Fruit fly (Drosophila melanogaster) whole organism, embryonic: Measurements from ENCODE around the gene yellow-e2.

Source experiments
- Atf3 ChIP-seq: fragments of 200-800 bp; sonication (Bioruptor generic); optimal IDR thresholded peaks from 3 replicates; lab custom pipeline; 2016; ENCODE audit warnings: missing biosample characterization, missing genetic modification characterization
- CG10959 ChIP-seq: fragments of 200-800 bp; sonication (Bioruptor generic); IDR thresholded peaks from 2 replicates; pipeline ENCODE4 v1.3.6; 2022; ENCODE audit warnings: missing biosample characterization, missing genetic modification characterization
- CG12155 ChIP-seq: fragments of 200-800 bp; sonication (Bioruptor generic); optimal IDR thresholded peaks from 3 replicates; lab custom pipeline; 2016; ENCODE audit warnings: missing biosample characterization, missing genetic modification characterization
- CG12299 ChIP-seq: fragments of 200-800 bp; sonication (Bioruptor generic); optimal IDR thresholded peaks from 2 replicates; lab custom pipeline; 2018; ENCODE audit warnings: missing biosample characterization, mild to moderate bottlenecking, missing genetic modification characterization
- CG12391 ChIP-seq: fragments of 200-800 bp; sonication (Bioruptor generic); optimal IDR thresholded peaks from 3 replicates; lab custom pipeline; 2018; ENCODE audit warnings: missing biosample characterization, mild to moderate bottlenecking, missing genetic modification characterization, moderate library complexity
- CG12659 ChIP-seq: fragments of 200-800 bp; sonication (Bioruptor generic); optimal IDR thresholded peaks from 3 replicates; lab custom pipeline; 2017; ENCODE audit warnings: mild to moderate bottlenecking, missing biosample characterization, missing genetic modification reagents, missing genetic modification characterization
- CG13424 ChIP-seq: fragments of 200-800 bp; sonication (Bioruptor generic); optimal IDR thresholded peaks from 2 replicates; lab custom pipeline; 2019; ENCODE audit warnings: missing biosample characterization, mild to moderate bottlenecking, missing genetic modification characterization, moderate library complexity
- CG14014 ChIP-seq: fragments of 200-800 bp; sonication (Bioruptor generic); IDR thresholded peaks from 2 replicates; pipeline ENCODE4 v1.3.6; 2022; ENCODE audit warnings: missing biosample characterization, missing genetic modification characterization
- CG14710 ChIP-seq: fragments of 200-800 bp; sonication (Bioruptor generic); optimal IDR thresholded peaks from 3 replicates; lab custom pipeline; 2019; ENCODE audit warnings: missing biosample characterization, mild to moderate bottlenecking, missing genetic modification characterization, moderate library complexity
- CG15269 ChIP-seq: fragments of 200-800 bp; sonication (Bioruptor generic); optimal IDR thresholded peaks from 2 replicates; lab custom pipeline; 2018; ENCODE audit warnings: missing biosample characterization, mild to moderate bottlenecking, missing genetic modification characterization, moderate library complexity
- CG1602 ChIP-seq: fragments of 200-800 bp; sonication (Bioruptor generic); optimal IDR thresholded peaks from 3 replicates; lab custom pipeline; 2016; ENCODE audit warnings: missing biosample characterization, missing genetic modification characterization
- CG16863 ChIP-seq: fragments of 200-800 bp; sonication (Bioruptor generic); optimal IDR thresholded peaks from 3 replicates; lab custom pipeline; 2016; ENCODE audit warnings: missing biosample characterization, missing genetic modification characterization
- CG17359 ChIP-seq: fragments of 200-800 bp; sonication (Bioruptor generic); optimal IDR thresholded peaks from 3 replicates; lab custom pipeline; 2018; ENCODE audit warnings: missing biosample characterization, mild to moderate bottlenecking, missing genetic modification characterization, moderate library complexity
- CG17385 ChIP-seq: fragments of 200-800 bp; sonication (Bioruptor generic); optimal IDR thresholded peaks from 3 replicates; lab custom pipeline; 2018; ENCODE audit warnings: missing biosample characterization, mild to moderate bottlenecking, missing genetic modification characterization
- CG18262 ChIP-seq: fragments of 200-800 bp; optimal IDR thresholded peaks from 3 replicates; lab custom pipeline; 2019; ENCODE audit warnings: missing biosample characterization, mild to moderate bottlenecking, missing genetic modification characterization, moderate library complexity
- CG1832 ChIP-seq: fragments of 200-800 bp; sonication (Bioruptor generic); optimal IDR thresholded peaks from 2 replicates; lab custom pipeline; 2017; ENCODE audit warnings: missing biosample characterization, mild to moderate bottlenecking, missing genetic modification characterization, inconsistent platforms
- CG18476 ChIP-seq: fragments of 200-800 bp; sonication (Bioruptor generic); optimal IDR thresholded peaks from 2 replicates; lab custom pipeline; 2016; ENCODE audit warnings: missing biosample characterization, mild to moderate bottlenecking, missing genetic modification characterization
- CG2116 ChIP-seq: fragments of 200-800 bp; sonication (Bioruptor generic); optimal IDR thresholded peaks from 3 replicates; lab custom pipeline; 2018; ENCODE audit warnings: missing biosample characterization, mild to moderate bottlenecking, missing genetic modification characterization
- CG30020 ChIP-seq: fragments of 200-800 bp; optimal IDR thresholded peaks from 2 replicates; lab custom pipeline; 2019; ENCODE audit warnings: missing biosample characterization, mild to moderate bottlenecking, missing genetic modification characterization, moderate library complexity
- CG31365 ChIP-seq: fragments of 200-800 bp; sonication (Bioruptor generic); optimal IDR thresholded peaks from 2 replicates; lab custom pipeline; 2018; ENCODE audit warnings: missing biosample characterization, mild to moderate bottlenecking, missing genetic modification characterization
- CG34422 ChIP-seq: fragments of 200-800 bp; sonication (Bioruptor generic); IDR thresholded peaks from 3 replicates; pipeline ENCODE4 v1.3.6; 2022; ENCODE audit warnings: missing biosample characterization, missing genetic modification characterization
- CG4424 ChIP-seq: fragments of 200-800 bp; sonication (Bioruptor generic); optimal IDR thresholded peaks from 3 replicates; lab custom pipeline; 2016; ENCODE audit warnings: missing biosample characterization, missing genetic modification characterization
- CG7745 ChIP-seq: fragments of 200-800 bp; sonication (Bioruptor generic); optimal IDR thresholded peaks from 2 replicates; lab custom pipeline; 2018; ENCODE audit warnings: missing biosample characterization, mild to moderate bottlenecking, missing genetic modification characterization, moderate library complexity
- CG8089 ChIP-seq: fragments of 200-800 bp; sonication (Bioruptor generic); optimal IDR thresholded peaks from 3 replicates; lab custom pipeline; 2016; ENCODE audit warnings: missing biosample characterization, missing genetic modification characterization
- CG8290 ChIP-seq, 3 experiments: fragments of 200-800 bp; sonication (Bioruptor generic); optimal IDR thresholded peaks; 2 replicates each; lab custom pipeline; 2016 to 2019; ENCODE audit warnings: missing biosample characterization in 3 of 3, missing genetic modification characterization in 3 of 3, mild to moderate bottlenecking in 2 of 3, moderate library complexity in 1 of 3
- CG8359 ChIP-seq: fragments of 200-800 bp; sonication (Bioruptor generic); optimal IDR thresholded peaks from 2 replicates; lab custom pipeline; 2017; ENCODE audit warnings: missing biosample characterization, mild to moderate bottlenecking, missing genetic modification characterization, borderline replicate concordance
- CG8924 ChIP-seq: fragments of 200-800 bp; optimal IDR thresholded peaks from 3 replicates; lab custom pipeline; 2019; ENCODE audit warnings: missing biosample characterization, mild to moderate bottlenecking, missing genetic modification characterization, moderate library complexity
- Camta ChIP-seq: fragments of 200-800 bp; sonication (Bioruptor generic); optimal IDR thresholded peaks from 2 replicates; lab custom pipeline; 2016; ENCODE audit warnings: missing biosample characterization, missing genetic modification characterization
- Chrac-16 ChIP-seq: fragments of 200-800 bp; sonication (Bioruptor generic); optimal IDR thresholded peaks from 3 replicates; lab custom pipeline; 2016; ENCODE audit warnings: missing biosample characterization, missing genetic modification characterization
- Gug ChIP-seq: fragments of 200-800 bp; sonication (Bioruptor generic); IDR thresholded peaks from 4 replicates; pipeline ENCODE4 v1.3.6; 2022; ENCODE audit warnings: missing biosample characterization, missing genetic modification characterization
- Hr3 ChIP-seq: fragments of 200-800 bp; sonication (Bioruptor generic); optimal IDR thresholded peaks from 3 replicates; lab custom pipeline; 2016; ENCODE audit warnings: missing biosample characterization, missing genetic modification characterization
- Lpt ChIP-seq: fragments of >200 bp; optimal IDR thresholded peaks from 2 replicates; lab custom pipeline; 2018; ENCODE audit warnings: missing biosample characterization, missing genetic modification characterization
- Nf-YC ChIP-seq: fragments of 200-800 bp; optimal IDR thresholded peaks from 3 replicates; lab custom pipeline; 2019; ENCODE audit warnings: missing biosample characterization, mild to moderate bottlenecking, missing genetic modification characterization, moderate library complexity
- NfI ChIP-seq: fragments of 200-800 bp; sonication (Bioruptor generic); optimal IDR thresholded peaks from 3 replicates; lab custom pipeline; 2018; ENCODE audit warnings: missing biosample characterization, mild to moderate bottlenecking, missing genetic modification characterization, moderate library complexity
- Oli ChIP-seq: fragments of 200-800 bp; sonication (Bioruptor generic); optimal IDR thresholded peaks from 2 replicates; lab custom pipeline; 2018; ENCODE audit warnings: missing biosample characterization, mild to moderate bottlenecking, missing genetic modification characterization, moderate library complexity
- Sox102F ChIP-seq: fragments of 200-800 bp; sonication (Bioruptor generic); optimal IDR thresholded peaks from 2 replicates; lab custom pipeline; 2018; ENCODE audit warnings: missing biosample characterization, mild to moderate bottlenecking, missing genetic modification characterization, moderate library complexity
- Sry-β ChIP-seq: fragments of 200-800 bp; sonication (Bioruptor generic); optimal IDR thresholded peaks from 2 replicates; lab custom pipeline; 2018; ENCODE audit warnings: missing biosample characterization, mild to moderate bottlenecking, missing genetic modification characterization, moderate library complexity
- Tbp ChIP-seq: fragments of >200 bp; optimal IDR thresholded peaks from 2 replicates; lab custom pipeline; 2018; ENCODE audit warnings: missing biosample characterization, missing genetic modification characterization
- Xrp1 ChIP-seq: fragments of 200-800 bp; sonication (Bioruptor generic); IDR thresholded peaks from 2 replicates; pipeline ENCODE4 v1.3.6; 2022; ENCODE audit warnings: missing biosample characterization, missing genetic modification characterization
- ara ChIP-seq: fragments of 200-800 bp; sonication (Bioruptor generic); IDR thresholded peaks from 2 replicates; pipeline ENCODE4 v1.3.6; 2022; ENCODE audit warnings: missing biosample characterization, missing genetic modification characterization
- ato ChIP-seq: fragments of 200-800 bp; sonication (Bioruptor generic); IDR thresholded peaks from 2 replicates; pipeline ENCODE4 v1.3.6; 2022; ENCODE audit warnings: missing biosample characterization, missing genetic modification characterization; ENCODE audit not compliant: partially characterized antibody
- az2 ChIP-seq: fragments of 200-800 bp; sonication (Bioruptor generic); optimal IDR thresholded peaks from 3 replicates; lab custom pipeline; 2016; ENCODE audit warnings: missing biosample characterization, missing genetic modification characterization
- fd64A ChIP-seq: fragments of 200-800 bp; sonication (Bioruptor generic); optimal IDR thresholded peaks from 3 replicates; lab custom pipeline; 2018; ENCODE audit warnings: missing biosample characterization, mild to moderate bottlenecking, missing genetic modification characterization
- her ChIP-seq: fragments of 200-800 bp; sonication (Bioruptor generic); optimal IDR thresholded peaks from 2 replicates; lab custom pipeline; 2016; ENCODE audit warnings: missing biosample characterization, missing genetic modification characterization
- otp ChIP-seq: fragments of 200-800 bp; sonication (Bioruptor generic); IDR thresholded peaks from 3 replicates; pipeline ENCODE4, ENCODE4 v1.3.6; 2022; ENCODE audit warnings: missing biosample characterization, missing genetic modification characterization
- prd ChIP-seq, 3 experiments: fragments of >200 bp in 2 of 3; fragments of 200-800 bp in 1 of 3; sonication (Bioruptor generic) in 1 of 3; optimal IDR thresholded peaks in 2 of 3; IDR thresholded peaks in 1 of 3; 2 replicates in 2 of 3; 3 replicates in 1 of 3; pipeline versions ENCODE4 v1.3.6 to Lab custom; 2017 to 2022; ENCODE audit warnings: missing biosample characterization in 1 of 3, missing genetic modification characterization in 1 of 3
- repo ChIP-seq: fragments of 200-800 bp; sonication (Bioruptor generic); optimal IDR thresholded peaks from 2 replicates; lab custom pipeline; 2016; ENCODE audit warnings: missing biosample characterization, missing genetic modification characterization
- rib ChIP-seq: fragments of 200-800 bp; sonication (Bioruptor generic); IDR thresholded peaks from 2 replicates; pipeline ENCODE4 v1.3.6; 2022; ENCODE audit warnings: missing biosample characterization, missing genetic modification characterization
- row ChIP-seq: fragments of 200-800 bp; sonication (Bioruptor generic); IDR thresholded peaks from 3 replicates; pipeline ENCODE4 v1.3.6; 2022; ENCODE audit warnings: missing biosample characterization, missing genetic modification characterization
- vvl ChIP-seq: fragments of 200-800 bp; sonication (Bioruptor generic); IDR thresholded peaks from 2 replicates; pipeline ENCODE4 v1.3.6; 2022; ENCODE audit warnings: missing biosample characterization, missing genetic modification characterization
- yki ChIP-seq: fragments of >200 bp; optimal IDR thresholded peaks from 3 replicates; lab custom pipeline; 2018

Gene yellow-e2

DNA sequence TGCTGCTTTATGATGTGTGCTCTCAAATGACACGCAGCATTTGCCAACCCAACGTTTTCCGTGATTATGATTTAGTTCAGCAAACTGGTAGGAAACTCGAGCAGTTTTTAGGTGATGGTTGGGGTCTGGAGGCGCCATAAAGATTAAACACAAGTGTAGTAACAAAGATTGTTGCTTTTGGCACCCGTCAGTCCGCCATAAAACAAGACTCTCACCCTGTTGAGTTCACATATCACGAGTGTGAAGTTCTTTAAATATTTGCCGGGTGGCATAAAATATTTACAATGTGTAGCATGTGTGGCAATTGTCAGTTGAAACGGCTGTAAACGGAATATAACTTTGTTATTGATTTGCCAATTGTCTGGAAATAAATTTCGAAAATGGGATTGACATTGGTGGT is 34.9 kb upstream of the yellow-e2 start (continued):
- TF ChIP-seq CG8089 (no peak), Sox102F (no peak), CG2116 (GFP tag; lab: Kevin White, UChicago) (no peak), CG10959 (GFP tag; lab: Robert Waterston, UW) (no peak), ato (GFP tag; lab: Robert Waterston, UW) (no peak), CG14014 (GFP tag; lab: Robert Waterston, UW) (no peak), Sry-β (GFP tag; lab: Kevin White, UChicago) (no peak), rib (GFP tag; lab: Robert Waterston, UW) (no peak), Lpt (no peak), Hr3 (no peak), Gug (no peak), Chrac-16 (GFP tag; lab: Kevin White, UChicago) (no peak), Tbp (GFP tag; lab: Kevin White, UChicago) (no peak), CG34422 (GFP tag; lab: Robert Waterston, UW) (no peak), CG4424 (no peak), repo (GFP tag; lab: Kevin White, UChicago) (no peak), CG12659 (GFP tag; lab: Kevin White, UChicago) (peak; percentile 21), Nf-YC (peak; percentile 17), Oli (tag; lab: Kevin White, UChicago) (peak; percentile 31), CG8359 (GFP tag; lab: Kevin White, UChicago) (no peak), CG8924 (tag; lab: Kevin White, UChicago) (no peak), ara (GFP tag; lab: Robert Waterston, UW) (no peak), CG31365 (tag; lab: Kevin White, UChicago) (no peak), CG17359 (peak; percentile 18), CG14710 (tag; lab: Kevin White, UChicago) (no peak), CG1832 (no peak), Camta (no peak), NfI (GFP tag; lab: Kevin White, UChicago) (peak; percentile 8), az2 (GFP tag; lab: Kevin White, UChicago) (no peak), Xrp1 (GFP tag; lab: Robert Waterston, UW) (no peak), vvl (GFP tag; lab: Robert Waterston, UW) (no peak), CG15269 (peak; percentile 33), fd64A (GFP tag; lab: Kevin White, UChicago) (no peak), CG17385 (no peak), Atf3 (GFP tag; lab: Kevin White, UChicago) (no peak), CG12155 (no peak), CG1602 (GFP tag; lab: Kevin White, UChicago) (no peak), CG13424 (tag; lab: Kevin White, UChicago) (peak; percentile 19), CG7745 (tag; lab: Kevin White, UChicago) (no peak), CG18262 (peak; percentile 16), CG8290 (GFP tag; optimal IDR thresholded peaks at IDR 0.05; lab: Kevin White, UChicago) (no peak), CG8290 (tag; optimal IDR thresholded peaks at IDR 0.05; lab: Kevin White, UChicago) (peak in 1 of 2 experiments; percentile 59), prd (optimal IDR thresholded peaks at IDR 0.05; lab: Kevin White, UChicago) (no peak), prd (GFP tag; IDR thresholded peaks at IDR 0.05; lab: Robert Waterston, UW) (no peak), row (no peak), CG12391 (no peak), CG12299 (tag; lab: Kevin White, UChicago) (no peak), her (GFP tag; lab: Kevin White, UChicago) (no peak), CG18476 (GFP tag; lab: Kevin White, UChicago) (no peak), CG30020 (tag; lab: Kevin White, UChicago) (no peak), CG16863 (GFP tag; lab: Kevin White, UChicago) (no peak), yki (lab: Kevin White, UChicago) (no peak), otp (GFP tag; lab: Robert Waterston, UW) (no peak)
